Fruit fly (Drosophila melanogaster) whole organism, embryonic: ENCODE measurements around the gene tst.
A peak's percentile ranks its signal among the peaks of the same experiment; 100 is the strongest.

Experiments
- Abd-B ChIP-seq: fragments of 200-800 bp; sonication (Bioruptor generic); optimal IDR thresholded peaks from 2 replicates; lab custom pipeline; 2018; ENCODE audit warnings: missing biosample characterization, mild to moderate bottlenecking, missing genetic modification characterization, moderate library complexity
- Awh ChIP-seq: fragments of 200-800 bp; sonication (Bioruptor generic); IDR thresholded peaks from 2 replicates; pipeline ENCODE4, ENCODE4 v1.3.6; 2022; ENCODE audit warnings: missing biosample characterization, missing genetic modification characterization
- CG14014 ChIP-seq: fragments of 200-800 bp; sonication (Bioruptor generic); IDR thresholded peaks from 2 replicates; pipeline ENCODE4 v1.3.6; 2022; ENCODE audit warnings: missing biosample characterization, missing genetic modification characterization
- CG14860 ChIP-seq: fragments of 200-800 bp; sonication (Bioruptor generic); IDR thresholded peaks from 3 replicates; pipeline ENCODE4 v1.3.6; 2022; ENCODE audit warnings: missing biosample characterization, missing genetic modification characterization; ENCODE audit not compliant: partially characterized antibody
- CG15011 ChIP-seq: fragments of 200-800 bp; sonication (Bioruptor generic); optimal IDR thresholded peaks from 3 replicates; lab custom pipeline; 2018; ENCODE audit warnings: missing biosample characterization, mild to moderate bottlenecking, missing genetic modification characterization
- CG17912 ChIP-seq: fragments of 200-800 bp; sonication (Bioruptor generic); optimal IDR thresholded peaks from 2 replicates; lab custom pipeline; 2018; ENCODE audit warnings: missing biosample characterization, mild to moderate bottlenecking, missing genetic modification characterization
- CG2116 ChIP-seq: fragments of 200-800 bp; sonication (Bioruptor generic); optimal IDR thresholded peaks from 3 replicates; lab custom pipeline; 2018; ENCODE audit warnings: missing biosample characterization, mild to moderate bottlenecking, missing genetic modification characterization
- CG2202 ChIP-seq: fragments of 200-800 bp; sonication (Bioruptor generic); optimal IDR thresholded peaks from 2 replicates; lab custom pipeline; 2018; ENCODE audit warnings: missing biosample characterization, mild to moderate bottlenecking, missing genetic modification characterization
- CG2678 ChIP-seq: fragments of 200-800 bp; sonication (Bioruptor generic); optimal IDR thresholded peaks from 3 replicates; lab custom pipeline; 2019; ENCODE audit warnings: missing biosample characterization, mild to moderate bottlenecking, missing genetic modification characterization, moderate library complexity
- CG33213 ChIP-seq: fragments of 200-800 bp; sonication (Bioruptor generic); optimal IDR thresholded peaks from 3 replicates; lab custom pipeline; 2016; ENCODE audit warnings: missing biosample characterization, missing genetic modification characterization
- CG3726 ChIP-seq: fragments of 200-800 bp; sonication (Bioruptor generic); IDR thresholded peaks from 3 replicates; pipeline ENCODE4, ENCODE4 v1.3.6; 2022; ENCODE audit warnings: missing biosample characterization, missing genetic modification characterization
- CG3995 ChIP-seq: fragments of 200-800 bp; sonication (Bioruptor generic); optimal IDR thresholded peaks from 3 replicates; lab custom pipeline; 2016; ENCODE audit warnings: missing biosample characterization, missing genetic modification characterization
- CG4360 ChIP-seq: fragments of 200-800 bp; sonication (Bioruptor generic); IDR thresholded peaks from 2 replicates; pipeline ENCODE4 v1.3.6; 2022; ENCODE audit warnings: missing biosample characterization, missing genetic modification characterization
- Camta ChIP-seq: fragments of 200-800 bp; sonication (Bioruptor generic); optimal IDR thresholded peaks from 2 replicates; lab custom pipeline; 2016; ENCODE audit warnings: missing biosample characterization, missing genetic modification characterization
- Chrac-16 ChIP-seq: fragments of 200-800 bp; sonication (Bioruptor generic); optimal IDR thresholded peaks from 3 replicates; lab custom pipeline; 2016; ENCODE audit warnings: missing biosample characterization, missing genetic modification characterization
- Dp ChIP-seq: fragments of 200-800 bp; sonication (Bioruptor generic); optimal IDR thresholded peaks from 2 replicates; lab custom pipeline; 2018; ENCODE audit warnings: missing biosample characterization, mild to moderate bottlenecking, missing genetic modification characterization, moderate library complexity
- GATAe ChIP-seq: fragments of 200-800 bp; sonication (Bioruptor generic); conservative IDR thresholded peaks from 2 replicates; pipeline ENCODE4 v1.3.6; 2022; ENCODE audit warnings: missing biosample characterization, missing genetic modification characterization
- Hand ChIP-seq: fragments of 200-800 bp; sonication (Bioruptor generic); optimal IDR thresholded peaks from 2 replicates; lab custom pipeline; 2017; ENCODE audit warnings: mild to moderate bottlenecking, missing biosample characterization, missing genetic modification reagents, missing genetic modification characterization
- Lhr ChIP-seq: fragments of 200-800 bp; sonication (Bioruptor generic); optimal IDR thresholded peaks from 3 replicates; lab custom pipeline; 2017; ENCODE audit warnings: mild to moderate bottlenecking, missing biosample characterization, missing genetic modification reagents, missing genetic modification characterization
- Lim3 ChIP-seq: fragments of 200-800 bp; sonication (Bioruptor generic); IDR thresholded peaks from 2 replicates; pipeline ENCODE4 v1.3.6; 2022; ENCODE audit warnings: missing biosample characterization, missing genetic modification characterization
- Oaz ChIP-seq: fragments of 200-800 bp; sonication (Bioruptor generic); IDR thresholded peaks from 2 replicates; pipeline ENCODE4 v1.3.6; 2022; ENCODE audit warnings: missing biosample characterization, missing genetic modification characterization
- Poxn ChIP-seq: fragments of 200-800 bp; sonication (Bioruptor generic); IDR thresholded peaks from 2 replicates; pipeline ENCODE4 v1.3.6; 2022; ENCODE audit warnings: missing biosample characterization, missing genetic modification characterization
- Six4 ChIP-seq: fragments of 200-800 bp; sonication (Bioruptor generic); optimal IDR thresholded peaks from 2 replicates; lab custom pipeline; 2016; ENCODE audit warnings: missing biosample characterization, missing genetic modification characterization
- Sry-β ChIP-seq: fragments of 200-800 bp; sonication (Bioruptor generic); optimal IDR thresholded peaks from 2 replicates; lab custom pipeline; 2018; ENCODE audit warnings: missing biosample characterization, mild to moderate bottlenecking, missing genetic modification characterization, moderate library complexity
- cato ChIP-seq: fragments of 200-800 bp; sonication (Bioruptor generic); optimal IDR thresholded peaks from 2 replicates; lab custom pipeline; 2016; ENCODE audit warnings: missing biosample characterization, missing genetic modification characterization, borderline replicate concordance
- chif ChIP-seq, 2 experiments: fragments of 200-800 bp; sonication (Bioruptor generic); optimal IDR thresholded peaks; 3 replicates each; lab custom pipeline; 2016; ENCODE audit warnings: missing biosample characterization in 2 of 2, missing genetic modification characterization in 2 of 2
- chinmo ChIP-seq: fragments of 200-800 bp; sonication (Bioruptor generic); IDR thresholded peaks from 4 replicates; pipeline ENCODE4 v1.3.6; 2022; ENCODE audit warnings: missing biosample characterization, missing genetic modification characterization; ENCODE audit not compliant: partially characterized antibody
- dan ChIP-seq: fragments of 200-800 bp; sonication (Bioruptor generic); IDR thresholded peaks from 2 replicates; pipeline ENCODE4 v1.3.6; 2022; ENCODE audit warnings: missing biosample characterization, missing genetic modification characterization
- dimm ChIP-seq: fragments of 200-800 bp; sonication (Bioruptor generic); IDR thresholded peaks from 2 replicates; pipeline ENCODE4 v1.3.6; 2022; ENCODE audit warnings: missing biosample characterization, missing genetic modification characterization
- dmrt99B ChIP-seq: fragments of 200-800 bp; sonication (Bioruptor generic); optimal IDR thresholded peaks from 2 replicates; lab custom pipeline; 2018; ENCODE audit warnings: missing biosample characterization, mild to moderate bottlenecking, missing genetic modification characterization, moderate library complexity
- esg ChIP-seq: fragments of 200-800 bp; sonication (Bioruptor generic); conservative IDR thresholded peaks from 2 replicates; pipeline ENCODE4 v1.3.6; 2022; ENCODE audit warnings: missing biosample characterization, missing genetic modification characterization
- fu2 ChIP-seq: fragments of 200-800 bp; sonication (Bioruptor generic); optimal IDR thresholded peaks from 2 replicates; lab custom pipeline; 2016; ENCODE audit warnings: missing biosample characterization, missing genetic modification characterization
- gt ChIP-seq: fragments of 200-800 bp; sonication (Bioruptor generic); IDR thresholded peaks from 2 replicates; pipeline ENCODE4 v1.3.6; 2022; ENCODE audit warnings: missing biosample characterization, missing genetic modification characterization
- ham ChIP-seq: fragments of 200-800 bp; sonication (Bioruptor generic); IDR thresholded peaks from 2 replicates; pipeline ENCODE4 v1.3.6; 2022; ENCODE audit warnings: missing biosample characterization, missing genetic modification characterization
- ind ChIP-seq: fragments of 200-800 bp; sonication (Bioruptor generic); optimal IDR thresholded peaks from 3 replicates; lab custom pipeline; 2016; ENCODE audit warnings: missing biosample characterization, missing genetic modification characterization
- inv ChIP-seq: fragments of 200-800 bp; sonication (Bioruptor generic); IDR thresholded peaks from 2 replicates; pipeline ENCODE4 v1.3.6; 2022; ENCODE audit warnings: missing biosample characterization, missing genetic modification characterization; ENCODE audit not compliant: partially characterized antibody
- maf-S ChIP-seq: fragments of 200-800 bp; sonication (Bioruptor generic); optimal IDR thresholded peaks from 2 replicates; lab custom pipeline; 2016; ENCODE audit warnings: missing biosample characterization, missing genetic modification characterization
- odd ChIP-seq: fragments of 200-800 bp; sonication (Bioruptor generic); optimal IDR thresholded peaks from 2 replicates; lab custom pipeline; 2017; ENCODE audit warnings: missing biosample characterization, mild to moderate bottlenecking, missing genetic modification characterization
- p53 ChIP-seq: fragments of 200-800 bp; sonication (Bioruptor generic); optimal IDR thresholded peaks from 2 replicates; lab custom pipeline; 2016; ENCODE audit warnings: missing biosample characterization, missing genetic modification characterization
- pzg ChIP-seq: fragments of 200-800 bp; sonication (Bioruptor generic); optimal IDR thresholded peaks from 3 replicates; lab custom pipeline; 2018; ENCODE audit warnings: missing biosample characterization, mild to moderate bottlenecking, missing genetic modification characterization, moderate library complexity
- run ChIP-seq: fragments of 200-800 bp; sonication (Bioruptor generic); optimal IDR thresholded peaks from 3 replicates; lab custom pipeline; 2018; ENCODE audit warnings: missing biosample characterization, mild to moderate bottlenecking, missing genetic modification characterization
- slou ChIP-seq: fragments of 200-800 bp; sonication (Bioruptor generic); optimal IDR thresholded peaks from 3 replicates; lab custom pipeline; 2016; ENCODE audit warnings: missing biosample characterization, missing genetic modification characterization
- sob ChIP-seq: fragments of 200-800 bp; sonication (Bioruptor generic); IDR thresholded peaks from 2 replicates; pipeline ENCODE4 v1.3.6; 2022; ENCODE audit warnings: missing biosample characterization, missing genetic modification characterization
- tin ChIP-seq: fragments of 200-800 bp; sonication (Bioruptor generic); optimal IDR thresholded peaks from 3 replicates; lab custom pipeline; 2016; ENCODE audit warnings: missing biosample characterization, missing genetic modification characterization
- tna ChIP-seq: fragments of 200-800 bp; sonication (Bioruptor generic); IDR thresholded peaks from 2 replicates; pipeline ENCODE4 v1.3.6; 2022; ENCODE audit warnings: missing biosample characterization, missing genetic modification characterization; ENCODE audit not compliant: partially characterized antibody
- trh ChIP-seq: fragments of 200-800 bp; sonication (Bioruptor generic); optimal IDR thresholded peaks from 2 replicates; lab custom pipeline; 2016; ENCODE audit warnings: missing biosample characterization, missing genetic modification characterization
- ttk ChIP-seq: fragments of 200-800 bp; sonication (Bioruptor generic); IDR thresholded peaks from 2 replicates; pipeline ENCODE4 v2.1.2; 2022; ENCODE audit warnings: missing biosample characterization, missing genetic modification characterization
- zen2 ChIP-seq: fragments of 200-800 bp; sonication (Bioruptor generic); IDR thresholded peaks from 3 replicates; pipeline ENCODE4 v1.3.6; 2022; ENCODE audit warnings: missing biosample characterization, missing genetic modification characterization; ENCODE audit not compliant: partially characterized antibody

The tst gene

dm6 chr3R:23782456-23783402 lies 10.1 kb upstream of the tst start (continued):
- TF ChIP-seq slou (GFP tag; lab: Kevin White, UChicago), result peak; percentile 18
- no peak for TF ChIP-seq Hand (GFP tag; lab: Kevin White, UChicago)
- TF ChIP-seq esg, result peak; percentile 76
- peak; percentile 77; the same call in 1 of the 2 replicates for TF ChIP-seq dan (GFP tag; lab: Robert Waterston, UW)
- TF ChIP-seq inv (GFP tag; lab: Robert Waterston, UW), result no peak
- TF ChIP-seq p53 (GFP tag; lab: Kevin White, UChicago), result peak; percentile 29
- peak; percentile 86 for TF ChIP-seq CG2678 (tag; lab: Kevin White, UChicago)
- TF ChIP-seq Chrac-16 (GFP tag; lab: Kevin White, UChicago), result peak; percentile 88
- TF ChIP-seq CG15011 (GFP tag; lab: Kevin White, UChicago), result peak; percentile 70
- TF ChIP-seq tna (GFP tag; lab: Robert Waterston, UW), result no peak
- peak; percentile 15 for TF ChIP-seq CG3995
- peak; percentile 69 for TF ChIP-seq Awh (GFP tag; lab: Robert Waterston, UW)
- peak; percentile 84 to 95 for TF ChIP-seq chif (GFP tag; optimal IDR thresholded peaks at IDR 0.05; lab: Kevin White, UChicago)
- TF ChIP-seq CG17912, result peak; percentile 10
- peak; percentile 80 for TF ChIP-seq ind (GFP tag; lab: Kevin White, UChicago)
- peak; percentile 70 for TF ChIP-seq run
- peak; percentile 71 for TF ChIP-seq Sry-β (GFP tag; lab: Kevin White, UChicago)
- no peak for TF ChIP-seq zen2 (GFP tag; lab: Robert Waterston, UW)
- peak; percentile 60 for TF ChIP-seq maf-S (GFP tag; lab: Kevin White, UChicago)
- TF ChIP-seq sob (GFP tag; lab: Robert Waterston, UW), result peak; percentile 21
- peak; percentile 89 for TF ChIP-seq Abd-B (GFP tag; lab: Kevin White, UChicago)
- peak; percentile 39 for TF ChIP-seq CG33213 (GFP tag; lab: Kevin White, UChicago)
- peak; percentile 71 for TF ChIP-seq Lhr (GFP tag; lab: Kevin White, UChicago)
- peak; percentile 75 for TF ChIP-seq trh (GFP tag; lab: Kevin White, UChicago)
- TF ChIP-seq Lim3 (GFP tag; lab: Robert Waterston, UW), result no peak
- TF ChIP-seq Oaz, result no peak
- TF ChIP-seq Camta, result peak; percentile 85
- peak; percentile 95 for TF ChIP-seq GATAe (GFP tag; lab: Robert Waterston, UW)
- TF ChIP-seq CG2116 (GFP tag; lab: Kevin White, UChicago), result peak; percentile 49
- TF ChIP-seq Poxn (GFP tag; lab: Robert Waterston, UW), result no peak
- TF ChIP-seq CG3726, result peak; percentile 76
- TF ChIP-seq CG14860 (GFP tag; lab: Robert Waterston, UW), result no peak
- TF ChIP-seq odd (GFP tag; lab: Kevin White, UChicago), result peak; percentile 88
- TF ChIP-seq fu2, result peak; percentile 26
- peak; percentile 93 for TF ChIP-seq CG2202 (tag; lab: Kevin White, UChicago)
- peak; percentile 30; the same call in 1 of the 2 replicates for TF ChIP-seq CG4360 (GFP tag; lab: Robert Waterston, UW)
- TF ChIP-seq chinmo (GFP tag; lab: Robert Waterston, UW), result no peak
- TF ChIP-seq Dp (GFP tag; lab: Kevin White, UChicago), result no peak
- peak; percentile 82 for TF ChIP-seq gt (GFP tag; lab: Robert Waterston, UW)
- TF ChIP-seq CG14014 (GFP tag; lab: Robert Waterston, UW), result peak; percentile 61; the same call in 1 of the 2 replicates
- TF ChIP-seq dmrt99B, result peak; percentile 92
- no peak for TF ChIP-seq ham (GFP tag; lab: Robert Waterston, UW)
- no peak for TF ChIP-seq pzg
- TF ChIP-seq ttk (GFP tag; lab: Robert Waterston, UW), result peak; percentile 70
- peak; percentile 56 for TF ChIP-seq dimm
- TF ChIP-seq tin (GFP tag; lab: Kevin White, UChicago), result peak; percentile 92
- peak; percentile 73 for TF ChIP-seq cato (GFP tag; lab: Kevin White, UChicago)
- peak; percentile 83 for TF ChIP-seq Six4
